Fruit fly (Drosophila melanogaster): ENCODE measurements around the gene CG42747.

CG42747 gene

DNA sequence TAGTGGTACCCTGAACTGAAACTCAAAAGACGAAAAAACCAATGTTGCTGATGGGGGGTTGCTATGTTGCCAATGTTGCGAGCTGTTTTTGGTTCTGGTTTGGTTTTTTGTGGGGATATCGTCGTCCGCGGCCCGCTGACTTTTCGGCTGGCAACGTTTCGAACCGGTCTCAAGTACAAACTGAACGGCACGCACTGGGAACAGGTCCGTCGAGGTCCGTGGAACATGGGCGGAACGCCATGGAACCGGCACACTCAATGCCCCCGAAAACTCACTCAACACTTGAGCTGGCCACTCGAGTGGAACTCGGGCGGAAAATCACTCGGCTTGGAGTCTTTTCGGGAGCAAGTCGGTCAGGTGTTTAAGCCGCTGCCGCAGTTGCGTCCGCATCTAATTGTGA, 48.2 kb upstream of the CG42747 start, which contains the start of gene CG13300 (continued):
- TF ChIP-seq CG12155 (GFP tag; optimal IDR thresholded peaks at IDR 0.05): no peak
- no peak for TF ChIP-seq ac (GFP tag; optimal IDR thresholded peaks at IDR 0.05)
- TF ChIP-seq Rx (GFP tag; IDR thresholded peaks at IDR 0.05): no peak
- peak; percentile 11 for TF ChIP-seq CG18599 (GFP tag; optimal IDR thresholded peaks at IDR 0.05)
- TF ChIP-seq Dip2 (GFP tag; IDR thresholded peaks at IDR 0.05): no peak
- TF ChIP-seq ems (GFP tag; optimal IDR thresholded peaks at IDR 0.05): no peak
- TF ChIP-seq CG7786 (GFP tag; optimal IDR thresholded peaks at IDR 0.05): no peak
- TF ChIP-seq CG32532 (GFP tag; IDR thresholded peaks at IDR 0.05): no peak
- no peak for TF ChIP-seq CG15073 (GFP tag; optimal IDR thresholded peaks at IDR 0.05)
- no peak for TF ChIP-seq cwo (GFP tag; optimal IDR thresholded peaks at IDR 0.05)
- TF ChIP-seq CG18476 (GFP tag; optimal IDR thresholded peaks at IDR 0.05): no peak
- TF ChIP-seq Camta (GFP tag; optimal IDR thresholded peaks at IDR 0.05): no peak
- no peak for TF ChIP-seq CG9215 (GFP tag; IDR thresholded peaks at IDR 0.05)
- TF ChIP-seq onecut (GFP tag; IDR thresholded peaks at IDR 0.05): no peak
- TF ChIP-seq lov (optimal IDR thresholded peaks at IDR 0.05): no peak
- TF ChIP-seq lov (GFP tag; IDR thresholded peaks at IDR 0.05): no peak
- TF ChIP-seq CG11247 (GFP tag; IDR thresholded peaks at IDR 0.05): no peak
- no peak for TF ChIP-seq Fer2 (tag; optimal IDR thresholded peaks at IDR 0.05)
- no peak for TF ChIP-seq Hsf (GFP tag; optimal IDR thresholded peaks at IDR 0.05)
- TF ChIP-seq Hr39 (optimal IDR thresholded peaks at IDR 0.05): no peak
- no peak for TF ChIP-seq CG11085 (GFP tag; IDR thresholded peaks at IDR 0.05)
- no peak for TF ChIP-seq trem (tag; optimal IDR thresholded peaks at IDR 0.05)
- TF ChIP-seq slp2 (GFP tag; optimal IDR thresholded peaks at IDR 0.05): no peak
- no peak for TF ChIP-seq fd64A (GFP tag; optimal IDR thresholded peaks at IDR 0.05)
- TF ChIP-seq bab2 (GFP tag; optimal IDR thresholded peaks at IDR 0.05): no peak
- peak; percentile 74 for TF ChIP-seq Opbp (GFP tag; IDR thresholded peaks at IDR 0.05; ENCODE audit: partially characterized antibody)
- TF ChIP-seq caup (GFP tag; optimal IDR thresholded peaks at IDR 0.05; ENCODE audit: severe bottlenecking): peak; percentile 37
- TF ChIP-seq Sin3A (optimal IDR thresholded peaks at IDR 0.05): no peak
- TF ChIP-seq gsb-n (tag; optimal IDR thresholded peaks at IDR 0.05): peak; percentile 35
- no peak for TF ChIP-seq exex (tag; optimal IDR thresholded peaks at IDR 0.05)
- TF ChIP-seq Lpt (GFP tag; optimal IDR thresholded peaks at IDR 0.05): no peak
- no peak for TF ChIP-seq MESR4 (GFP tag; optimal IDR thresholded peaks at IDR 0.05)
- no peak for TF ChIP-seq HLH54F (GFP tag; optimal IDR thresholded peaks at IDR 0.05)
- TF ChIP-seq HLH4C (GFP tag; IDR thresholded peaks at IDR 0.05; ENCODE audit: partially characterized antibody): peak; percentile 49; the same call in 1 of the 3 replicates
- no peak for TF ChIP-seq CG15269 (tag; optimal IDR thresholded peaks at IDR 0.05)
- TF ChIP-seq lola (GFP tag; optimal IDR thresholded peaks at IDR 0.05): no peak
- TF ChIP-seq gsb (GFP tag; IDR thresholded peaks at IDR 0.05): no peak
- no peak for TF ChIP-seq Ptx1 (GFP tag; IDR thresholded peaks at IDR 0.05)
- TF ChIP-seq ewg (GFP tag; optimal IDR thresholded peaks at IDR 0.05): no peak
- no peak for TF ChIP-seq CG3726 (GFP tag; IDR thresholded peaks at IDR 0.05)
- TF ChIP-seq CG1024 (GFP tag; IDR thresholded peaks at IDR 0.05): no peak
- TF ChIP-seq CG18011 (GFP tag; optimal IDR thresholded peaks at IDR 0.05): no peak
- TF ChIP-seq Usf (GFP tag; optimal IDR thresholded peaks at IDR 0.05): no peak
- no peak for TF ChIP-seq repo (GFP tag; optimal IDR thresholded peaks at IDR 0.05)
- no peak for TF ChIP-seq Ada2b (GFP tag; IDR thresholded peaks at IDR 0.05)
- peak; percentile 59 for TF ChIP-seq abd-A (tag; optimal IDR thresholded peaks at IDR 0.05)
- no peak for TF ChIP-seq Atf-2 (GFP tag; optimal IDR thresholded peaks at IDR 0.05)
- TF ChIP-seq cas (GFP tag; IDR thresholded peaks at IDR 0.05): no peak
- no peak for TF ChIP-seq CG13775 (GFP tag; optimal IDR thresholded peaks at IDR 0.05)
- no peak for TF ChIP-seq pb (GFP tag; optimal IDR thresholded peaks at IDR 0.05)
- no peak for TF ChIP-seq CG13894 (tag; optimal IDR thresholded peaks at IDR 0.05)
- TF ChIP-seq CG17829 (tag; optimal IDR thresholded peaks at IDR 0.05): peak; percentile 47
- no peak for TF ChIP-seq CG8765 (GFP tag; IDR thresholded peaks at IDR 0.05)
